Worm (Caenorhabditis elegans) whole organism, young adult: ENCODE data around the gene F28D1.6.

Experiments used
- F23B12.7 ChIP-seq: sonication (generic microtip); optimal IDR thresholded peaks from 2 replicates; lab custom pipeline; 2017; ENCODE audit warnings: missing genetic modification characterization, mild to moderate bottlenecking, missing compliant biosample characterization, antibody characterized with exemption, moderate library complexity; ENCODE audit not compliant: insufficient read depth
- Y95B8A.8 ChIP-seq: fragments of 200-800 bp; sonication (Bioruptor generic); IDR thresholded peaks from 2 replicates; pipeline ENCODE4 v1.3.6; 2022; ENCODE audit warnings: missing genetic modification reagents, missing genetic modification characterization, missing compliant biosample characterization
- ama-1 ChIP-seq, 3 experiments: fragments of 150-350 bp in 1 of 3; sonication (generic microtip) in 2 of 3; optimal IDR thresholded peaks; 2 replicates each; lab custom pipeline; 2014 to 2018; ENCODE audit warnings: missing biosample characterization in 2 of 3, missing genetic modification characterization in 2 of 3, missing genetic modification reagents in 2 of 3
- athp-1 ChIP-seq: sonication (generic microtip); optimal IDR thresholded peaks from 2 replicates; lab custom pipeline; 2017; ENCODE audit warnings: mild to moderate bottlenecking, missing genetic modification characterization, missing compliant biosample characterization
- ceh-58 ChIP-seq: fragments of 200-800 bp; sonication (Bioruptor generic); IDR thresholded peaks from 2 replicates; pipeline ENCODE4 v1.3.6; 2022; ENCODE audit warnings: missing genetic modification characterization, missing compliant biosample characterization
- efl-1 ChIP-seq: fragments of 150-350 bp; optimal IDR thresholded peaks from 2 replicates; lab custom pipeline; 2014; ENCODE audit warnings: missing biosample characterization, missing genetic modification reagents, missing genetic modification characterization
- mel-28 ChIP-seq: sonication (generic microtip); optimal IDR thresholded peaks from 2 replicates; lab custom pipeline; 2016; ENCODE audit warnings: borderline replicate concordance, mild to moderate bottlenecking, missing genetic modification characterization, missing compliant biosample characterization
- snpc-4 ChIP-seq, 5 experiments: fragments of 150-350 bp in 1 of 5; sonication (generic microtip) in 4 of 5; optimal IDR thresholded peaks; 2 replicates each; lab custom pipeline; 2014 to 2018; ENCODE audit warnings: missing genetic modification characterization in 5 of 5, missing biosample characterization in 3 of 5, antibody characterized with exemption in 2 of 5, mild to moderate bottlenecking in 2 of 5, missing compliant biosample characterization in 2 of 5, missing genotype in 2 of 5, moderate library complexity in 2 of 5, missing genetic modification reagents in 1 of 5
- somi-1 ChIP-seq: fragments of 200-800 bp; sonication (Bioruptor generic); optimal IDR thresholded peaks from 2 replicates; lab custom pipeline; 2018; ENCODE audit warnings: mild to moderate bottlenecking, missing genetic modification characterization, missing compliant biosample characterization
- tbp1 ChIP-seq: fragments of 200-800 bp; sonication (Bioruptor generic); optimal IDR thresholded peaks from 2 replicates; lab custom pipeline; 2018; ENCODE audit warnings: mild to moderate bottlenecking, missing genetic modification characterization, missing compliant biosample characterization
- unc-130 ChIP-seq: sonication (generic microtip); optimal IDR thresholded peaks from 2 replicates; lab custom pipeline; 2016; ENCODE audit warnings: missing genetic modification reagents, missing genetic modification characterization, missing compliant biosample characterization
- unc-62 ChIP-seq: fragments of 150-350 bp; optimal IDR thresholded peaks from 2 replicates; lab custom pipeline; 2014; ENCODE audit warnings: missing biosample characterization, missing genetic modification reagents, missing genetic modification characterization
- xnd-1 ChIP-seq: sonication (generic microtip); optimal IDR thresholded peaks from 2 replicates; lab custom pipeline; 2016; ENCODE audit warnings: missing genotype, missing genetic modification reagents, missing genetic modification characterization, missing compliant biosample characterization
- zim-3 ChIP-seq: sonication (generic microtip); optimal IDR thresholded peaks from 2 replicates; lab custom pipeline; 2017; ENCODE audit warnings: mild to moderate bottlenecking, missing genetic modification characterization, moderate library complexity, missing compliant biosample characterization

- TF ChIP-seq somi-1 (GFP tag; lab: Kevin White, UChicago) = no peak
- no peak for TF ChIP-seq tbp1
- TF ChIP-seq Y95B8A.8 (GFP tag; lab: Robert Waterston, UW) = no peak
- TF ChIP-seq athp-1 (tag; lab: Kevin White, UChicago) = no peak
- TF ChIP-seq zim-3 (tag; lab: Kevin White, UChicago) = no peak
- no peak for TF ChIP-seq efl-1 (GFP tag; lab: Kevin White, UChicago)
- TF ChIP-seq unc-130 (GFP tag; lab: Kevin White, UChicago) = no peak
- TF ChIP-seq unc-62 (GFP tag; lab: Kevin White, UChicago) = no peak
- no peak for TF ChIP-seq ceh-58
- TF ChIP-seq mel-28 (tag; lab: Kevin White, UChicago) = no peak
- TF ChIP-seq snpc-4 (GFP tag; optimal IDR thresholded peaks at IDR 0.05; lab: Kevin White, UChicago) = no peak
- TF ChIP-seq snpc-4 (tag; optimal IDR thresholded peaks at IDR 0.05; lab: Kevin White, UChicago) = no peak
- TF ChIP-seq ama-1 (optimal IDR thresholded peaks at IDR 0.05; lab: Kevin White, UChicago) = no peak
- TF ChIP-seq ama-1 (GFP tag; optimal IDR thresholded peaks at IDR 0.05; lab: Kevin White, UChicago) = no peak
- no peak for TF ChIP-seq F23B12.7
- no peak for TF ChIP-seq xnd-1
Measured at ce11 chrIV:12425595-12425994, 40.6 kb upstream of the F28D1.6 start.
